Worm (Caenorhabditis elegans): ENCODE measurements around the gene nspc-19.
A peak's percentile ranks its signal among the peaks of the same experiment; 100 is the strongest.

- TF ChIP-seq pha-4 (tag; optimal IDR thresholded peaks at IDR 0.05) (peak; percentile 88), nhr-28 (tag; optimal IDR thresholded peaks at IDR 0.05) (peak; percentile 23), ces-1 (GFP tag; optimal IDR thresholded peaks at IDR 0.05) (peak; percentile 54), elt-3 (tag; optimal IDR thresholded peaks at IDR 0.05) (peak; percentile 93), lsy-2 (tag; optimal IDR thresholded peaks at IDR 0.05) (no peak), unc-39 (tag; optimal IDR thresholded peaks at IDR 0.05) (no peak), snpc-4 (tag; optimal IDR thresholded peaks at IDR 0.05) (no peak), zip-8 (tag; optimal IDR thresholded peaks at IDR 0.05) (no peak)
Observed at ce11 chrX:14560297-14560680, 31.8 kb downstream of the nspc-19 start.

All from whole organism, mixed stage, embryonic.